Worm (Caenorhabditis elegans): ENCODE results near the gene sri-4.

sri-4 gene

DNA sequence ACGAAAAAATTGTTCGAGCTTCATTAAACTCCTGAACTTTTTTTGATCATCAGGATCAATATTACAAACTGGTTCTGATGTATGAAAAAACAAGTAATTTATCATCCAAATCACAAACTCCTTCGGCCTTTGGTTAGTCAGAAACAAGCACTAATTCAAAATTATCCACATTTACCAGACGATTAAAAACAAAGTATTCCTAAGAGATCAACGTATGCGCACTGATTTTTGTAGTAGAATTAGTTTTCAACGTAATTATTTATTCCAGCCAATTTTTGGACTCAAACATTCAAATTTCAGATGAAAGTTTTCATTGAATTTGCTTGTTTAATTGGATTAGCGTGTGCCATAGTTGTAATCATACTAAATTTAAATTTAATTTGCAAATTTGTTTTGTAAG, 41.2 kb upstream of the sri-4 start, which contains the start of gene srbc-38:
Gene srbc-38 (plus strand): TSS at position 301 of the 400 bp plus-strand sequence.
- TF ChIP-seq unc-42 (tag; optimal IDR thresholded peaks at IDR 0.05) (no peak), ceh-19 (GFP tag; optimal IDR thresholded peaks at IDR 0.05) (no peak), ttx-3 (tag; optimal IDR thresholded peaks at IDR 0.05) (no peak), hlh-30 (tag; optimal IDR thresholded peaks at IDR 0.05; ENCODE audit: insufficient read depth) (no peak), unc-55 (GFP tag; optimal IDR thresholded peaks at IDR 0.05) (no peak), Y22D7AL.16 (tag; optimal IDR thresholded peaks at IDR 0.05) (no peak), npax-4 (tag; optimal IDR thresholded peaks at IDR 0.05) (no peak), tbx-7 (tag; optimal IDR thresholded peaks at IDR 0.05) (no peak), lin-11 (tag; optimal IDR thresholded peaks at IDR 0.05) (no peak), ceh-45 (GFP tag; IDR thresholded peaks at IDR 0.05) (no peak)

DNA sequence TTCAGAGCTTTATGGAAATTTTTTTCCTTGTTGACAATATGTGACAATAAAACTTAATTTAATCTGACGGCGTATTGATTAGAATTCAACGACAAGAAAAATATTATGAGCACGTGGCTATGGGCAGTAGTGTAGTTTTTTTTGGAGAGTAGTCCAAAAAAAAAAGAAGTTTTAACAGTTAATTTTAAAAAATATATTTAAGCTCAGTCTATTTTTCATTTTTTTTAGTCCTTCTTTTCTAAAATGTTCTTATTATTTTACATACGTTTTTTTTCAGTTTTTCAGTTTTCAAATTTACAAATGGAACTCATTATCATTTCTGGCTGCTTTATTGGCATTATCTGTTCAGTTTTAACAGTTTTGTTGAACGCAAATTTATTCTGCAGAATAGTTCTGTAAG, 39.3 kb upstream of the sri-4 start, which contains the start of gene srbc-39:
Gene srbc-39 (plus strand): TSS at position 301 of the 400 bp plus-strand sequence.
- TF ChIP-seq che-1 (tag; optimal IDR thresholded peaks at IDR 0.05) (no peak), fax-1 (tag; optimal IDR thresholded peaks at IDR 0.05) (no peak), ceh-22 (tag; optimal IDR thresholded peaks at IDR 0.05) (no peak), rnt-1 (tag; optimal IDR thresholded peaks at IDR 0.05) (no peak), ahr-1 (tag; optimal IDR thresholded peaks at IDR 0.05) (no peak), ceh-48 (tag; optimal IDR thresholded peaks at IDR 0.05) (no peak), elt-2 (tag; optimal IDR thresholded peaks at IDR 0.05) (no peak), pha-2 (tag; optimal IDR thresholded peaks at IDR 0.05) (no peak), pag-3 (tag; optimal IDR thresholded peaks at IDR 0.05; ENCODE audit: borderline replicate concordance) (no peak), ceh-6 (GFP tag; optimal IDR thresholded peaks at IDR 0.05) (no peak), C08G9.2 (tag; optimal IDR thresholded peaks at IDR 0.05) (no peak), sox-4 (tag; optimal IDR thresholded peaks at IDR 0.05) (no peak), unc-3 (GFP tag; conservative IDR thresholded peaks at IDR 0.05) (no peak), unc-3 (tag; optimal IDR thresholded peaks at IDR 0.05) (no peak)

DNA sequence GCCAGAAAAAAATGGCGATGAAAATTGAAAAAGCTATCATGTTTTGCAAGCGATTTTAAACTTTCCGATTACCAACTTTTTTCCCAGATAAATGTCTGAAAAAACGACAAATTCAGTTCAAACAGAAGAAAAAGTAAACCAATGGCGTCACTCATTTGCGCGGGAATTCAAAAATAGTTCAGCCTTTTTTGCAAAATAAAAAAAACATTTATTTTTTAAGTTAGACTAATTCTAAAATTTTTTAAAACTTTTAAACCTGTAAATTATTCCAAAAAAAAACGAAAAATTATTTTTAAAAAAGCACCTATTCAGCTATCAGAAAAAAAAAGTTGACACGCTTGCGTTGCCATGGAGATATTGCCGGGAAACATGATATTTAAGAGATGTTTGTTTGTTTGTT, 35.3 kb upstream of the sri-4 start, which contains the start of gene cyp-33C11:
Gene cyp-33C11 (minus strand): TSS at position 101 of the 400 bp plus-strand sequence.
- no peak for TF ChIP-seq hlh-8 (tag; optimal IDR thresholded peaks at IDR 0.05)
- no peak for TF ChIP-seq K02D7.2 (tag; optimal IDR thresholded peaks at IDR 0.05)
- TF ChIP-seq ref-2 (tag; optimal IDR thresholded peaks at IDR 0.05): no peak
- TF ChIP-seq hlh-15 (tag; optimal IDR thresholded peaks at IDR 0.05): no peak

DNA sequence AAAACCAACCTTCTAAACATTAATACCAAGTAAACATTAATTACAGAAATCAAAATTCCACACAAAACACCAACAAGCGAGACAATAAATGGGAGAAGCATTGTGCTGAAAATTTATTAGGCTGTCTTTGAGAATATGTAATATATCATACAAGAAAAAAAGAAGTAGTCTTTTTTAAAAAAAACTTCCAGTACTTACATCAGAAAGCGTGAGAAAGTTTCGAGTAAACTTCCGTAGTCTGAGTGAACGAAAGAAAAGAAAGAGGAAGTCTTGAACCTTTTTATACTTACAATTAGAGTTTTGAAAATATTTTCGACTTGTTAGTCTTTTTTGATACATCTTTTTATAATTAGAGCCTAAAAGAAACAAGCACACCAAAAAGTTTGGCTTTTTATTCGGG, 28.4 kb upstream of the sri-4 start, which contains the start of gene srbc-40:
Gene srbc-40 (minus strand): TSS at position 101 of the 400 bp plus-strand sequence.
- TF ChIP-seq ttx-3 (tag; optimal IDR thresholded peaks at IDR 0.05): no peak
- TF ChIP-seq ceh-24 (tag; optimal IDR thresholded peaks at IDR 0.05): no peak
- TF ChIP-seq ceh-30 (tag; optimal IDR thresholded peaks at IDR 0.05): no peak
- no peak for TF ChIP-seq npax-4 (tag; optimal IDR thresholded peaks at IDR 0.05)
- TF ChIP-seq dve-1 (tag; optimal IDR thresholded peaks at IDR 0.05): no peak
- no peak for TF ChIP-seq nhr-232 (tag; optimal IDR thresholded peaks at IDR 0.05)
- no peak for TF ChIP-seq ceh-34 (tag; optimal IDR thresholded peaks at IDR 0.05)
- no peak for TF ChIP-seq hlh-30 (tag; optimal IDR thresholded peaks at IDR 0.05; ENCODE audit: insufficient read depth)
- no peak for TF ChIP-seq K09A11.1 (tag; optimal IDR thresholded peaks at IDR 0.05; ENCODE audit: insufficient read depth)
- TF ChIP-seq fkh-6 (tag; optimal IDR thresholded peaks at IDR 0.05): no peak
- TF ChIP-seq ceh-18 (tag; optimal IDR thresholded peaks at IDR 0.05): no peak
- TF ChIP-seq elt-4 (tag; optimal IDR thresholded peaks at IDR 0.05): no peak
